Worm (Caenorhabditis elegans) whole organism, young adult: Measurements from ENCODE around the gene F44E5.5.

ENCODE experiments used
- F49E8.2 ChIP-seq: sonication (generic microtip); optimal IDR thresholded peaks from 3 replicates; lab custom pipeline; 2017; ENCODE audit warnings: missing genetic modification characterization, mild to moderate bottlenecking, missing compliant biosample characterization, antibody characterized with exemption, moderate library complexity; ENCODE audit not compliant: insufficient read depth
- ama-1 ChIP-seq, 3 experiments: fragments of 150-350 bp in 1 of 3; sonication (generic microtip) in 2 of 3; optimal IDR thresholded peaks; 2 replicates each; lab custom pipeline; 2014 to 2018; ENCODE audit warnings: missing biosample characterization in 2 of 3, missing genetic modification characterization in 2 of 3, missing genetic modification reagents in 2 of 3
- attf-5 ChIP-seq: fragments of 200-800 bp; sonication (Bioruptor generic); optimal IDR thresholded peaks from 2 replicates; lab custom pipeline; 2018; ENCODE audit warnings: mild to moderate bottlenecking, missing genetic modification characterization, missing compliant biosample characterization
- cebp-2 ChIP-seq: fragments of 200-800 bp; sonication (Bioruptor generic); IDR thresholded peaks from 2 replicates; pipeline ENCODE4 v1.3.6; 2022; ENCODE audit warnings: missing genetic modification characterization, missing compliant biosample characterization
- ceh-79 ChIP-seq: sonication (generic microtip); optimal IDR thresholded peaks from 2 replicates; lab custom pipeline; 2017; ENCODE audit warnings: mild to moderate bottlenecking, missing genetic modification characterization, missing compliant biosample characterization
- efl-1 ChIP-seq: fragments of 150-350 bp; optimal IDR thresholded peaks from 2 replicates; lab custom pipeline; 2014; ENCODE audit warnings: missing biosample characterization, missing genetic modification reagents, missing genetic modification characterization
- unc-130 ChIP-seq: sonication (generic microtip); optimal IDR thresholded peaks from 2 replicates; lab custom pipeline; 2016; ENCODE audit warnings: missing genetic modification reagents, missing genetic modification characterization, missing compliant biosample characterization

- TF ChIP-seq attf-5 (GFP tag; lab: Kevin White, UChicago) (no peak), unc-130 (GFP tag; lab: Kevin White, UChicago) (no peak), ceh-79 (tag; lab: Kevin White, UChicago) (no peak), cebp-2 (GFP tag; lab: Robert Waterston, UW) (no peak), efl-1 (GFP tag; lab: Kevin White, UChicago) (no peak), ama-1 (optimal IDR thresholded peaks at IDR 0.05; lab: Kevin White, UChicago) (no peak), ama-1 (GFP tag; optimal IDR thresholded peaks at IDR 0.05; lab: Kevin White, UChicago) (no peak), F49E8.2 (tag; lab: Kevin White, UChicago) (no peak)
Observed at ce11 chrII:11790458-11790857, 31.0 kb downstream of the F44E5.5 start, which contains the start of gene F43G6.4.
